Fruit fly (Drosophila melanogaster) whole organism, embryonic: Measurements from ENCODE around the gene NPF.
A peak's percentile ranks its signal among the peaks of the same experiment; 100 is the strongest.

Experiments used
- ATbp ChIP-seq: fragments of 200-800 bp; sonication (Bioruptor generic); optimal IDR thresholded peaks from 2 replicates; lab custom pipeline; 2017; ENCODE audit warnings: missing biosample characterization, mild to moderate bottlenecking, missing genetic modification characterization, missing genetic modification reagents
- Atf3 ChIP-seq: fragments of 200-800 bp; sonication (Bioruptor generic); optimal IDR thresholded peaks from 3 replicates; lab custom pipeline; 2016; ENCODE audit warnings: missing biosample characterization, missing genetic modification characterization
- B-H2 ChIP-seq: fragments of 200-800 bp; sonication (Bioruptor generic); optimal IDR thresholded peaks from 2 replicates; lab custom pipeline; 2018; ENCODE audit warnings: missing biosample characterization, mild to moderate bottlenecking, missing genetic modification characterization
- CG1024 ChIP-seq: fragments of 200-800 bp; sonication (Bioruptor generic); IDR thresholded peaks from 2 replicates; pipeline ENCODE4 v1.3.6; 2022; ENCODE audit warnings: missing biosample characterization, missing genetic modification characterization
- CG12299 ChIP-seq: fragments of 200-800 bp; sonication (Bioruptor generic); optimal IDR thresholded peaks from 2 replicates; lab custom pipeline; 2018; ENCODE audit warnings: missing biosample characterization, mild to moderate bottlenecking, missing genetic modification characterization
- CG14710 ChIP-seq: fragments of 200-800 bp; sonication (Bioruptor generic); optimal IDR thresholded peaks from 3 replicates; lab custom pipeline; 2019; ENCODE audit warnings: missing biosample characterization, mild to moderate bottlenecking, missing genetic modification characterization, moderate library complexity
- CG15073 ChIP-seq: fragments of 200-800 bp; sonication (Bioruptor generic); optimal IDR thresholded peaks from 2 replicates; lab custom pipeline; 2016; ENCODE audit warnings: missing biosample characterization, missing genetic modification characterization
- CG15696 ChIP-seq: fragments of 200-800 bp; sonication (Bioruptor generic); optimal IDR thresholded peaks from 2 replicates; lab custom pipeline; 2019; ENCODE audit warnings: missing biosample characterization, mild to moderate bottlenecking, missing genetic modification characterization, moderate library complexity
- CG16815 ChIP-seq: fragments of 200-800 bp; sonication (Bioruptor generic); optimal IDR thresholded peaks from 3 replicates; lab custom pipeline; 2017; ENCODE audit warnings: missing biosample characterization, mild to moderate bottlenecking, missing genetic modification characterization
- CG17912 ChIP-seq: fragments of 200-800 bp; sonication (Bioruptor generic); optimal IDR thresholded peaks from 2 replicates; lab custom pipeline; 2018; ENCODE audit warnings: missing biosample characterization, mild to moderate bottlenecking, missing genetic modification characterization
- CG31388 ChIP-seq: fragments of 200-800 bp; sonication (Bioruptor generic); optimal IDR thresholded peaks from 2 replicates; lab custom pipeline; 2016; ENCODE audit warnings: missing biosample characterization, missing genetic modification characterization
- CG3281 ChIP-seq: fragments of 200-800 bp; sonication (Bioruptor generic); optimal IDR thresholded peaks from 3 replicates; lab custom pipeline; 2017; ENCODE audit warnings: missing biosample characterization, mild to moderate bottlenecking, missing genetic modification characterization
- CG3407 ChIP-seq: fragments of 200-800 bp; sonication (Bioruptor generic); optimal IDR thresholded peaks from 2 replicates; lab custom pipeline; 2018; ENCODE audit warnings: missing biosample characterization, mild to moderate bottlenecking, missing genetic modification characterization
- CG3726 ChIP-seq: fragments of 200-800 bp; sonication (Bioruptor generic); IDR thresholded peaks from 3 replicates; pipeline ENCODE4, ENCODE4 v1.3.6; 2022; ENCODE audit warnings: missing biosample characterization, missing genetic modification characterization
- CG43689 ChIP-seq: fragments of 200-800 bp; sonication (Bioruptor generic); IDR thresholded peaks from 2 replicates; pipeline ENCODE4 v1.3.6; 2022; ENCODE audit warnings: missing biosample characterization, missing genetic modification characterization
- CG5180 ChIP-seq: fragments of 200-800 bp; sonication (Bioruptor generic); optimal IDR thresholded peaks from 3 replicates; lab custom pipeline; 2017; ENCODE audit warnings: missing biosample characterization, missing genetic modification characterization, mild to moderate bottlenecking, moderate library complexity, missing genetic modification reagents
- CG6254 ChIP-seq: fragments of 200-800 bp; sonication (Bioruptor generic); optimal IDR thresholded peaks from 3 replicates; lab custom pipeline; 2017; ENCODE audit warnings: mild to moderate bottlenecking, missing biosample characterization, missing genetic modification reagents, missing genetic modification characterization
- CG6689 ChIP-seq: fragments of 200-800 bp; sonication (Bioruptor generic); IDR thresholded peaks from 2 replicates; pipeline ENCODE4 v1.3.6; 2022; ENCODE audit warnings: missing biosample characterization, missing genetic modification characterization
- CG6791 ChIP-seq: fragments of 200-800 bp; sonication (Bioruptor generic); IDR thresholded peaks from 3 replicates; pipeline ENCODE4 v1.3.6; 2022; ENCODE audit warnings: missing biosample characterization, missing genetic modification characterization; ENCODE audit not compliant: partially characterized antibody
- CG7745 ChIP-seq: fragments of 200-800 bp; sonication (Bioruptor generic); optimal IDR thresholded peaks from 2 replicates; lab custom pipeline; 2018; ENCODE audit warnings: missing biosample characterization, mild to moderate bottlenecking, missing genetic modification characterization, moderate library complexity
- CG8388 ChIP-seq: fragments of 200-800 bp; sonication (Bioruptor generic); optimal IDR thresholded peaks from 2 replicates; lab custom pipeline; 2019; ENCODE audit warnings: missing biosample characterization, mild to moderate bottlenecking, missing genetic modification characterization, moderate library complexity
- CG8944 ChIP-seq: fragments of 200-800 bp; sonication (Bioruptor generic); optimal IDR thresholded peaks from 3 replicates; lab custom pipeline; 2016; ENCODE audit warnings: missing biosample characterization, missing genetic modification characterization
- CG9932 ChIP-seq: fragments of 200-800 bp; sonication (Bioruptor generic); IDR thresholded peaks from 2 replicates; pipeline ENCODE4 v1.3.6; 2022; ENCODE audit warnings: missing biosample characterization, missing genetic modification characterization
- HLH4C ChIP-seq: fragments of 200-800 bp; sonication (Bioruptor generic); IDR thresholded peaks from 3 replicates; pipeline ENCODE4 v1.3.6; 2022; ENCODE audit warnings: missing biosample characterization, missing genetic modification characterization; ENCODE audit not compliant: partially characterized antibody
- Hmr ChIP-seq: fragments of 200-800 bp; sonication (Bioruptor generic); optimal IDR thresholded peaks from 3 replicates; lab custom pipeline; 2017; ENCODE audit warnings: mild to moderate bottlenecking, missing biosample characterization, missing genetic modification reagents, missing genetic modification characterization
- Hr51 ChIP-seq, 2 experiments: fragments of 200-800 bp; sonication (Bioruptor generic); optimal IDR thresholded peaks; 2 replicates in 1 of 2; 3 replicates in 1 of 2; lab custom pipeline; 2016 to 2018; ENCODE audit warnings: missing biosample characterization in 2 of 2, missing genetic modification characterization in 2 of 2, mild to moderate bottlenecking in 1 of 2, moderate library complexity in 1 of 2
- MESR4 ChIP-seq: fragments of 200-800 bp; sonication (Bioruptor generic); optimal IDR thresholded peaks from 2 replicates; lab custom pipeline; 2018; ENCODE audit warnings: missing biosample characterization, mild to moderate bottlenecking, missing genetic modification characterization, moderate library complexity
- Scr ChIP-seq: fragments of 200-800 bp; sonication (Bioruptor generic); IDR thresholded peaks from 2 replicates; pipeline ENCODE4 v1.3.6; 2022; ENCODE audit warnings: missing biosample characterization, missing genetic modification characterization; ENCODE audit not compliant: partially characterized antibody
- Sin3A ChIP-seq: fragments of >200 bp; optimal IDR thresholded peaks from 2 replicates; lab custom pipeline; 2018
- ase ChIP-seq: fragments of 200-800 bp; sonication (Bioruptor generic); IDR thresholded peaks from 3 replicates; pipeline ENCODE4 v1.3.6; 2022; ENCODE audit warnings: missing biosample characterization, missing genetic modification characterization
- ash1 ChIP-seq: fragments of 200-800 bp; sonication (Bioruptor generic); optimal IDR thresholded peaks from 2 replicates; lab custom pipeline; 2018; ENCODE audit warnings: missing biosample characterization, mild to moderate bottlenecking, missing genetic modification characterization
- ato ChIP-seq: fragments of 200-800 bp; sonication (Bioruptor generic); IDR thresholded peaks from 2 replicates; pipeline ENCODE4 v1.3.6; 2022; ENCODE audit warnings: missing biosample characterization, missing genetic modification characterization; ENCODE audit not compliant: partially characterized antibody
- bigmax ChIP-seq: fragments of 200-800 bp; sonication (Bioruptor generic); optimal IDR thresholded peaks from 2 replicates; lab custom pipeline; 2018; ENCODE audit warnings: missing biosample characterization, mild to moderate bottlenecking, missing genetic modification characterization
- ems ChIP-seq: fragments of 200-800 bp; sonication (Bioruptor generic); optimal IDR thresholded peaks from 3 replicates; lab custom pipeline; 2016; ENCODE audit warnings: missing biosample characterization, missing genetic modification characterization
- ewg ChIP-seq: fragments of 200-800 bp; sonication (Bioruptor generic); optimal IDR thresholded peaks from 3 replicates; lab custom pipeline; 2017; ENCODE audit warnings: mild to moderate bottlenecking, missing biosample characterization, missing genetic modification reagents, missing genetic modification characterization
- ftz-f1 ChIP-seq: fragments of 200-800 bp; sonication (Bioruptor generic); optimal IDR thresholded peaks from 2 replicates; lab custom pipeline; 2016; ENCODE audit warnings: missing biosample characterization, missing genetic modification characterization
- jing ChIP-seq: fragments of 200-800 bp; sonication (Bioruptor generic); optimal IDR thresholded peaks from 2 replicates; lab custom pipeline; 2018; ENCODE audit warnings: missing biosample characterization, mild to moderate bottlenecking, missing genetic modification characterization
- kah ChIP-seq: fragments of 200-800 bp; sonication (Bioruptor generic); optimal IDR thresholded peaks from 2 replicates; lab custom pipeline; 2018; ENCODE audit warnings: missing biosample characterization, mild to moderate bottlenecking, missing genetic modification characterization
- kni ChIP-seq: fragments of 200-800 bp; sonication (Bioruptor generic); optimal IDR thresholded peaks from 3 replicates; lab custom pipeline; 2017; ENCODE audit warnings: mild to moderate bottlenecking, missing biosample characterization, missing genetic modification reagents, missing genetic modification characterization
- luna ChIP-seq: fragments of 200-800 bp; sonication (Bioruptor generic); optimal IDR thresholded peaks from 2 replicates; lab custom pipeline; 2016; ENCODE audit warnings: missing biosample characterization, missing genetic modification characterization
- oc ChIP-seq: fragments of 200-800 bp; sonication (Bioruptor generic); optimal IDR thresholded peaks from 2 replicates; lab custom pipeline; 2018; ENCODE audit warnings: missing biosample characterization, mild to moderate bottlenecking, missing genetic modification characterization, moderate library complexity
- pita ChIP-seq: fragments of 200-800 bp; sonication (Bioruptor generic); optimal IDR thresholded peaks from 2 replicates; lab custom pipeline; 2017; ENCODE audit warnings: missing biosample characterization, mild to moderate bottlenecking, missing genetic modification characterization
- pnt ChIP-seq: fragments of 200-800 bp; sonication (Bioruptor generic); optimal IDR thresholded peaks from 3 replicates; lab custom pipeline; 2016; ENCODE audit warnings: missing biosample characterization, missing genetic modification characterization
- rib ChIP-seq: fragments of 200-800 bp; sonication (Bioruptor generic); IDR thresholded peaks from 2 replicates; pipeline ENCODE4 v1.3.6; 2022; ENCODE audit warnings: missing biosample characterization, missing genetic modification characterization
- seq ChIP-seq: fragments of 200-800 bp; sonication (Bioruptor generic); IDR thresholded peaks from 2 replicates; pipeline ENCODE4 v1.3.6; 2022; ENCODE audit warnings: missing biosample characterization, missing genetic modification characterization
- sima ChIP-seq: fragments of 200-800 bp; sonication (Bioruptor generic); optimal IDR thresholded peaks from 2 replicates; lab custom pipeline; 2016; ENCODE audit warnings: missing biosample characterization, missing genetic modification characterization
- sr ChIP-seq: fragments of 200-800 bp; sonication (Bioruptor generic); IDR thresholded peaks from 3 replicates; pipeline ENCODE4 v1.3.6; 2022; ENCODE audit warnings: missing biosample characterization, missing genetic modification characterization
- tin ChIP-seq: fragments of 200-800 bp; sonication (Bioruptor generic); optimal IDR thresholded peaks from 3 replicates; lab custom pipeline; 2016; ENCODE audit warnings: missing biosample characterization, missing genetic modification characterization
- trh ChIP-seq: fragments of 200-800 bp; sonication (Bioruptor generic); optimal IDR thresholded peaks from 2 replicates; lab custom pipeline; 2016; ENCODE audit warnings: missing biosample characterization, missing genetic modification characterization
- twi ChIP-seq: fragments of 200-800 bp; optimal IDR thresholded peaks from 2 replicates; lab custom pipeline; 2019; ENCODE audit warnings: missing biosample characterization, mild to moderate bottlenecking, missing genetic modification characterization, moderate library complexity

Gene NPF

dm6 chr3R:16573483-16574145, 35.4 kb upstream of the NPF start, which contains the start of gene CG14903 (continued):
- TF ChIP-seq rib (GFP tag; lab: Robert Waterston, UW): no peak
- TF ChIP-seq CG14710 (tag; lab: Kevin White, UChicago): peak; percentile 87
- TF ChIP-seq B-H2: no peak
- no peak for TF ChIP-seq oc (tag; lab: Kevin White, UChicago)
- no peak for TF ChIP-seq ems (GFP tag; lab: Kevin White, UChicago)
- no peak for TF ChIP-seq CG1024
- TF ChIP-seq twi (tag; lab: Kevin White, UChicago): no peak
- peak; percentile 73 for TF ChIP-seq CG15696
- TF ChIP-seq sima (GFP tag; lab: Kevin White, UChicago): no peak
- TF ChIP-seq CG15073: no peak
- TF ChIP-seq CG3281 (GFP tag; lab: Kevin White, UChicago): no peak
- no peak for TF ChIP-seq CG31388 (GFP tag; lab: Kevin White, UChicago)
- TF ChIP-seq CG7745 (tag; lab: Kevin White, UChicago): no peak
- no peak for TF ChIP-seq ftz-f1 (GFP tag; lab: Kevin White, UChicago)
- no peak for TF ChIP-seq CG3407
- TF ChIP-seq CG6791: peak; percentile 69; the same call in 2 of the 3 replicates
- TF ChIP-seq Hr51 (GFP tag; optimal IDR thresholded peaks at IDR 0.05; lab: Kevin White, UChicago): no peak
- TF ChIP-seq ase (GFP tag; lab: Robert Waterston, UW): no peak
- no peak for TF ChIP-seq CG43689 (GFP tag; lab: Robert Waterston, UW)
- no peak for TF ChIP-seq seq
- TF ChIP-seq MESR4 (GFP tag; lab: Kevin White, UChicago): peak; percentile 38
- no peak for TF ChIP-seq kni (GFP tag; lab: Kevin White, UChicago)
- TF ChIP-seq CG5180 (GFP tag; lab: Kevin White, UChicago): no peak
- no peak for TF ChIP-seq CG6689 (GFP tag; lab: Robert Waterston, UW)
- TF ChIP-seq kah (GFP tag; lab: Kevin White, UChicago): no peak
- no peak for TF ChIP-seq ATbp (GFP tag; lab: Kevin White, UChicago)
- TF ChIP-seq ash1 (GFP tag; lab: Kevin White, UChicago): no peak
- TF ChIP-seq tin (GFP tag; lab: Kevin White, UChicago): peak; percentile 70
- TF ChIP-seq bigmax (GFP tag; lab: Kevin White, UChicago): no peak
- no peak for TF ChIP-seq CG6254 (GFP tag; lab: Kevin White, UChicago)
- TF ChIP-seq CG16815 (GFP tag; lab: Kevin White, UChicago): no peak
- TF ChIP-seq ato (GFP tag; lab: Robert Waterston, UW): no peak; the same call in 1 of the 2 replicates
- TF ChIP-seq CG3726: no peak
- peak; percentile 67 for TF ChIP-seq CG9932 (GFP tag; lab: Robert Waterston, UW)
- TF ChIP-seq Sin3A (lab: Kevin White, UChicago): no peak
- no peak for TF ChIP-seq luna
- peak; percentile 31 for TF ChIP-seq Hmr (GFP tag; lab: Kevin White, UChicago)
- TF ChIP-seq CG12299 (tag; lab: Kevin White, UChicago): no peak
- TF ChIP-seq trh (GFP tag; lab: Kevin White, UChicago): no peak
- peak; percentile 78 for TF ChIP-seq Scr (GFP tag; lab: Robert Waterston, UW)
- TF ChIP-seq CG8388 (GFP tag; lab: Kevin White, UChicago): no peak
- TF ChIP-seq pnt (GFP tag; lab: Kevin White, UChicago): peak; percentile 19
- peak; percentile 13 for TF ChIP-seq pita (GFP tag; lab: Kevin White, UChicago)
- TF ChIP-seq CG8944: peak; percentile 12
- TF ChIP-seq HLH4C (GFP tag; lab: Robert Waterston, UW): peak; percentile 56; the same call in 2 of the 3 replicates
- TF ChIP-seq CG17912 (GFP tag; lab: Kevin White, UChicago): no peak
- TF ChIP-seq sr: no peak
- TF ChIP-seq ewg (GFP tag; lab: Kevin White, UChicago): no peak
- no peak for TF ChIP-seq jing (GFP tag; lab: Kevin White, UChicago)
- no peak for TF ChIP-seq Atf3
